Worm (Caenorhabditis elegans): ENCODE results near the gene pepm-1.

DNA sequence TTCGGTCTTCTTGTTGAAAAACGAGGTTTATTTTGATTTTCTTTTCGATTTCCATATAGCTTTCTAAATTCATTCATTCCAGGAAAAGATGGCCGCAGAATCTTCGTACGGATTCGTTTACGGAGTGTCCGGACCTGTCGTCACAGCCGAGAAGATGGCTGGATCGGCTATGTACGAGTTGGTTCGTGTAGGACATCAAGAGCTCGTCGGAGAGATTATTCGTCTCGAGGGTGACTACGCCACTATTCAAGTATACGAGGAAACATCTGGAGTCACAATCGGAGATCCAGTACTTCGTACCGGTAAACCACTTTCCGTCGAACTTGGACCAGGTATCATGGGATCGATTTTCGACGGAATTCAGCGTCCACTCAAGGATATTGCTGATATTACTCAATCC lies 22.7 kb downstream of the pepm-1 start, which contains the start of gene vha-13:
- TF ChIP-seq flt-1 (GFP tag; IDR thresholded peaks at IDR 0.05) (no peak), tab-1 (GFP tag; IDR thresholded peaks at IDR 0.05) (no peak), klf-2 (GFP tag; conservative IDR thresholded peaks at IDR 0.05) (no peak), cog-1 (tag; optimal IDR thresholded peaks at IDR 0.05) (no peak), ref-1 (GFP tag; conservative IDR thresholded peaks at IDR 0.05) (no peak), ztf-29 (GFP tag; IDR thresholded peaks at IDR 0.05) (no peak)
